Worm (Caenorhabditis elegans): ENCODE results near the gene his-24.

- TF ChIP-seq snpc-4 (GFP tag; optimal IDR thresholded peaks at IDR 0.05): no peak
- no peak for TF ChIP-seq snpc-4 (tag; optimal IDR thresholded peaks at IDR 0.05)
- no peak for TF ChIP-seq somi-1 (GFP tag; optimal IDR thresholded peaks at IDR 0.05)
- TF ChIP-seq ccch-3 (GFP tag; optimal IDR thresholded peaks at IDR 0.05): no peak
- no peak for TF ChIP-seq unc-62 (GFP tag; optimal IDR thresholded peaks at IDR 0.05)
- no peak for TF ChIP-seq ama-1 (optimal IDR thresholded peaks at IDR 0.05)
- TF ChIP-seq ama-1 (GFP tag; optimal IDR thresholded peaks at IDR 0.05): no peak
- no peak for TF ChIP-seq T07F8.4 (tag; optimal IDR thresholded peaks at IDR 0.05)
- no peak for TF ChIP-seq pha-4 (tag; optimal IDR thresholded peaks at IDR 0.05)
- no peak for TF ChIP-seq nfyb-1 (GFP tag; IDR thresholded peaks at IDR 0.05)
- no peak for TF ChIP-seq sdz-38 (tag; optimal IDR thresholded peaks at IDR 0.05)
Observed at ce11 chrX:14510358-14510757, 20.5 kb downstream of the his-24 start.
